Fruit fly (Drosophila melanogaster) whole organism: ENCODE results near the gene IleRS.

ENCODE experiments used
- CG8478 ChIP-seq: fragments of >200 bp; optimal IDR thresholded peaks from 2 replicates; lab custom pipeline; 2018; ENCODE audit warnings: inconsistent platforms
- Dll ChIP-seq: fragments of >200 bp; optimal IDR thresholded peaks from 2 replicates; lab custom pipeline; 2017
- EcR ChIP-seq, 2 experiments: fragments of >200 bp; optimal IDR thresholded peaks; 2 replicates each; lab custom pipeline; 2017; ENCODE audit warnings: missing biosample characterization in 2 of 2, missing genetic modification characterization in 2 of 2, missing genetic modification reagents in 2 of 2
- pan ChIP-seq: fragments of >200 bp; optimal IDR thresholded peaks from 2 replicates; lab custom pipeline; 2017
- psq ChIP-seq: fragments of >200 bp; optimal IDR thresholded peaks from 2 replicates; lab custom pipeline; 2017
- usp ChIP-seq: fragments of >200 bp; optimal IDR thresholded peaks from 2 replicates; lab custom pipeline; 2017; ENCODE audit warnings: missing biosample characterization, missing genetic modification characterization, mixed read lengths

IleRS gene

dm6 chr3L:22329478-22329877, 41.0 kb downstream of the IleRS start, which contains the start of gene CG32450:
TSS of gene CG32450 (plus strand) at chr3L:22329778.
- TF ChIP-seq EcR (GFP tag; optimal IDR thresholded peaks at IDR 0.05; lab: Kevin White, UChicago): no peak
- no peak for TF ChIP-seq pan (lab: Kevin White, UChicago)
- TF ChIP-seq usp (GFP tag; lab: Kevin White, UChicago): no peak
- no peak for TF ChIP-seq Dll

- TF ChIP-seq usp (GFP tag; lab: Kevin White, UChicago) (no peak), pan (lab: Kevin White, UChicago) (no peak), CG8478 (lab: Kevin White, UChicago) (no peak), EcR (GFP tag; optimal IDR thresholded peaks at IDR 0.05; lab: Kevin White, UChicago) (no peak), psq (no peak), Dll (no peak)
Measured at dm6 chr3L:22337816-22338215, 49.4 kb downstream of the IleRS start.
